Worm (Caenorhabditis elegans) whole organism, L2 larva: ENCODE measurements around the gene Y6E2A.1.
"Not testable (repeated sequence)": the region's sequence is repeated elsewhere in the genome, so short reads cannot be mapped to it uniquely, and the experiment has no call there.

Experiments
- aly-2 ChIP-seq: fragments of 150-350 bp; optimal IDR thresholded peaks from 2 replicates; lab custom pipeline; 2014; ENCODE audit warnings: missing biosample characterization, missing genetic modification characterization
- ama-1 ChIP-seq: fragments of 150-350 bp; optimal IDR thresholded peaks from 2 replicates; lab custom pipeline; 2018; ENCODE audit warnings: inconsistent platforms
- ceh-16 ChIP-seq: fragments of 150-350 bp; optimal IDR thresholded peaks from 2 replicates; lab custom pipeline; 2014; ENCODE audit warnings: missing biosample characterization, missing genetic modification characterization
- elt-1 ChIP-seq: fragments of 150-350 bp; optimal IDR thresholded peaks from 2 replicates; lab custom pipeline; 2014; ENCODE audit warnings: missing biosample characterization, missing genetic modification characterization
- elt-3 ChIP-seq: sonication (generic microtip); optimal IDR thresholded peaks from 2 replicates; lab custom pipeline; 2017; ENCODE audit warnings: missing biosample characterization, missing genetic modification characterization
- lin-39 ChIP-seq: fragments of 150-350 bp; optimal IDR thresholded peaks from 2 replicates; lab custom pipeline; 2014; ENCODE audit warnings: missing biosample characterization, missing genetic modification reagents, missing genetic modification characterization
- nhr-6 ChIP-seq: fragments of 150-350 bp; optimal IDR thresholded peaks from 2 replicates; lab custom pipeline; 2014; ENCODE audit warnings: missing biosample characterization, missing genetic modification characterization
- snpc-4 ChIP-seq: fragments of 150-350 bp; optimal IDR thresholded peaks from 2 replicates; lab custom pipeline; 2014; ENCODE audit warnings: missing biosample characterization, missing genetic modification characterization
- ztf-11 ChIP-seq: sonication (generic microtip); optimal IDR thresholded peaks from 2 replicates; lab custom pipeline; 2017; ENCODE audit warnings: missing biosample characterization, missing genetic modification characterization
- ztf-4 ChIP-seq: fragments of 150-350 bp; optimal IDR thresholded peaks from 2 replicates; lab custom pipeline; 2014; ENCODE audit warnings: missing biosample characterization, missing genetic modification characterization

- not testable (repeated sequence) for TF ChIP-seq snpc-4; ceh-16; elt-1 (tag; lab: Kevin White, UChicago); elt-3 (tag; lab: Kevin White, UChicago); nhr-6 (tag; lab: Kevin White, UChicago); lin-39 (tag; lab: Kevin White, UChicago); aly-2; ama-1 (lab: Kevin White, UChicago); ztf-11; ztf-4 (tag; lab: Kevin White, UChicago)
Observed at ce11 chrV:15754731-15755130, 44.4 kb upstream of the Y6E2A.1 start, which contains the start of gene str-8.
